Fruit fly (Drosophila melanogaster) whole organism, adult: Measurements from ENCODE around the gene comm.
A peak's percentile ranks its signal among the peaks of the same experiment; 100 is the strongest.

Experiments
- CG11617 ChIP-seq: fragments of 200-800 bp; sonication (Bioruptor generic); optimal IDR thresholded peaks from 2 replicates; lab custom pipeline; 2017; ENCODE audit warnings: mild to moderate bottlenecking, missing biosample characterization, missing genetic modification reagents, missing genetic modification characterization
- CG12768 ChIP-seq: fragments of 200-800 bp; sonication (Bioruptor generic); optimal IDR thresholded peaks from 2 replicates; lab custom pipeline; 2017; ENCODE audit warnings: missing biosample characterization, missing genetic modification characterization, mild to moderate bottlenecking, moderate library complexity, missing genetic modification reagents
- CG14711 ChIP-seq: fragments of 200-800 bp; sonication (Bioruptor generic); optimal IDR thresholded peaks from 2 replicates; lab custom pipeline; 2018; ENCODE audit warnings: missing biosample characterization, mild to moderate bottlenecking, missing genetic modification characterization, moderate library complexity
- CG1620 ChIP-seq: fragments of 200-800 bp; sonication (Bioruptor generic); optimal IDR thresholded peaks from 2 replicates; lab custom pipeline; 2016; ENCODE audit warnings: missing biosample characterization, missing genetic modification characterization
- CG33017 ChIP-seq: fragments of 200-800 bp; sonication (Bioruptor generic); optimal IDR thresholded peaks from 2 replicates; lab custom pipeline; 2018; ENCODE audit warnings: missing biosample characterization, mild to moderate bottlenecking, missing genetic modification characterization, moderate library complexity
- CG7045 ChIP-seq: fragments of 200-800 bp; sonication (Bioruptor generic); optimal IDR thresholded peaks from 2 replicates; lab custom pipeline; 2017; ENCODE audit warnings: missing biosample characterization, mild to moderate bottlenecking, missing genetic modification characterization
- CG7101 ChIP-seq: fragments of 200-800 bp; sonication (Bioruptor generic); optimal IDR thresholded peaks from 2 replicates; lab custom pipeline; 2018; ENCODE audit warnings: missing biosample characterization, mild to moderate bottlenecking, missing genetic modification characterization, moderate library complexity
- Clk ChIP-seq: fragments of 200-800 bp; sonication (Bioruptor generic); optimal IDR thresholded peaks from 2 replicates; lab custom pipeline; 2017; ENCODE audit warnings: missing biosample characterization, missing genetic modification characterization
- Crg-1 ChIP-seq: fragments of 200-800 bp; sonication (Bioruptor generic); optimal IDR thresholded peaks from 2 replicates; lab custom pipeline; 2016; ENCODE audit warnings: missing biosample characterization, missing genetic modification characterization
- Hr96 ChIP-seq: fragments of 200-800 bp; sonication (Bioruptor generic); optimal IDR thresholded peaks from 2 replicates; lab custom pipeline; 2016; ENCODE audit warnings: missing biosample characterization, missing genetic modification characterization
- Mnt ChIP-seq: fragments of 200-800 bp; sonication (Bioruptor generic); optimal IDR thresholded peaks from 2 replicates; lab custom pipeline; 2016; ENCODE audit warnings: missing biosample characterization, mild to moderate bottlenecking, missing genetic modification characterization
- bab1 ChIP-seq: fragments of 200-800 bp; sonication (Bioruptor generic); optimal IDR thresholded peaks from 3 replicates; lab custom pipeline; 2019; ENCODE audit warnings: missing biosample characterization, mild to moderate bottlenecking, missing genetic modification characterization, moderate library complexity
- cic ChIP-seq: fragments of 200-800 bp; sonication (Bioruptor generic); optimal IDR thresholded peaks from 2 replicates; lab custom pipeline; 2017; ENCODE audit warnings: missing biosample characterization, mild to moderate bottlenecking, missing genetic modification characterization, moderate library complexity
- cnc ChIP-seq, 2 experiments: fragments of >200 bp; optimal IDR thresholded peaks; 2 replicates each; lab custom pipeline; 2017
- kay ChIP-seq: fragments of 200-800 bp; sonication (Bioruptor generic); peaks from one replicate; lab custom pipeline; 2016; ENCODE audit warnings: missing biosample characterization, missing genetic modification characterization, borderline replicate concordance
- pad ChIP-seq: fragments of 200-800 bp; sonication (Bioruptor generic); optimal IDR thresholded peaks from 3 replicates; lab custom pipeline; 2017; ENCODE audit warnings: missing biosample characterization, missing genetic modification characterization, mild to moderate bottlenecking, moderate library complexity, missing genetic modification reagents
- tj ChIP-seq: fragments of 200-800 bp; sonication (Bioruptor generic); optimal IDR thresholded peaks from 3 replicates; lab custom pipeline; 2017; ENCODE audit warnings: missing biosample characterization, mild to moderate bottlenecking, missing genetic modification characterization, moderate library complexity
- toe ChIP-seq: fragments of 200-800 bp; sonication (Bioruptor generic); optimal IDR thresholded peaks from 2 replicates; lab custom pipeline; 2016; ENCODE audit warnings: missing biosample characterization, missing genetic modification characterization

The comm gene

DNA sequence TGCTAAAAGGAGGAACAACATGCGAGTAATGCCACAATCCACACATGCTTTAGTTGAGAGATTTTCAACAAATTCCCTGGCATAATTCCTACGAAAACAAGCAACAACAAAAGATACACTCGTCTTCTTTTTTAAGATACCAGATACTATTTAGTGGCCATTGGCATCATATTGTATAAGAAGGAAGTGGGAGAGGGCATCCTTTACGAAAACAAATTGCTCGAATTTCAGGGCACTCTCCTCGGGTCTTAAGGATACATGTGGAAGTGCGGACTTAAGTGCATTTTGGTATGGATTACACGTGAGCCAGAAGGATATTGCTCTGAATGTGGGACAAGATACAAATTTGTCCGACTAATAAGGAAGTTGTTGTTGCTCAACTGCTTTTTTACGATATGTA is 18.1 kb downstream of the comm start:
- TF ChIP-seq CG1620 (GFP tag; lab: Kevin White, UChicago) (no peak), Hr96 (no peak), CG12768 (GFP tag; lab: Kevin White, UChicago) (no peak)

DNA sequence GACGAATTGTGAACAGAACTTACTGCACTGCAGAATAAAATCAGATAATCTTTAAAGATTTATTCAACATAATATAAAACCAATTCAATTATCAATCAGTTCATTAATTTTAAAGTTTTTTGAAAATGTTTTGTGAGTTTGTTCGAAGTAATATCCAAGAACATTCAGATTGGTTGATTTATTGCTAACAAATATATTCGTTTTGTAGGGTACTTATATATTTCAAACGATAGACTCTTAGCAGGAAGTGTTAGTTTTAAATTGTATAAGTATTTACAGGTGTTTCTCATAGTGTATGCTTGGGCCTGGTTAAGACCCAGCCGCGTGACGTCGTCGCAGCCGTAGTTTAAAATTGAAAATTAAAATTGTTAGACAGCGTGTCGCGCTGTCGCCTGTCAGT is 19.7 kb downstream of the comm start:
- peak; percentile 9 for TF ChIP-seq bab1
- TF ChIP-seq CG1620 (GFP tag; lab: Kevin White, UChicago), result no peak

DNA sequence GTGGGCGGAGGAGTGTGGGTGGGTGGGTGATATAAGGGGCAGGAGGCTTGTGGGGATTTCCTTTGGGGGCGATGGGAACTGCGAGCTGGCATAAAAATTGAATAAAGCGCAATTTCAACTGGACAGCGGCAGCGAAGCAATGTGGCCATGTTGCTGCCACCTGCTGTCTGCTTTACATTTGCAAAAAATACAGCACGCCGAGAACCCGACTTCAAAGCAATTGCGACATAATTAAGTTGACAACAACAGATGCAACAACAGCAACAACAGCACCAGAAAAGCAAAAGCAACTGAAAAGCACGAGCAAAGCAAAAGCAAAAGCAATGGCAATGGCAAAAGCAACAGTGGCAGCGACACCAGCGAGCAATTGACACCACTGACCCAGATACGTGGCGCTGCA is 20.1 kb downstream of the comm start:
- TF ChIP-seq CG7045 (GFP tag; lab: Kevin White, UChicago), result no peak
- no peak for TF ChIP-seq cic (GFP tag; lab: Kevin White, UChicago)
- TF ChIP-seq CG7101 (tag; lab: Kevin White, UChicago), result no peak

DNA sequence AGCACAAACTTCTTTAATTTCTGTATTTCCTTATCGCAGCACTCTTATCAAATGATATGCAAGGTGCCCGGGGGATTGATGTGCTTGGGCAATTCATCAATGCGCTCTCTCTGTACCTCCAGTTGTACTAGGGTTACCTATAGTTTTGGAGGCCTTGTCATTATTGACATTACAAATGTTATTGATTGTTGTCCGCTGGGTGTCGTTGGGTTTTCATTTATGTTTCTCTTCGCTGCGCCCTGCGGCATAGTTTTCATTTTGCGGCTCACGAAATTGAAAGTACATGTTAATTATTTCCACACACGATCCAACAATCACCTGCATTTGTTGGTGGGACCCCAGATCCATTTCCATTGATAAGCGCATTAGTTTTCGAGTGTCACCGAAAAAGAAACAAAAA is 22.0 kb downstream of the comm start:
- no peak for TF ChIP-seq CG11617 (GFP tag; lab: Kevin White, UChicago)
- no peak for TF ChIP-seq CG7101 (tag; lab: Kevin White, UChicago)
- no peak for TF ChIP-seq CG1620 (GFP tag; lab: Kevin White, UChicago)
- TF ChIP-seq Crg-1 (GFP tag; lab: Kevin White, UChicago), result no peak
- no peak for TF ChIP-seq tj (GFP tag; lab: Kevin White, UChicago)
- TF ChIP-seq pad (GFP tag; lab: Kevin White, UChicago), result no peak

DNA sequence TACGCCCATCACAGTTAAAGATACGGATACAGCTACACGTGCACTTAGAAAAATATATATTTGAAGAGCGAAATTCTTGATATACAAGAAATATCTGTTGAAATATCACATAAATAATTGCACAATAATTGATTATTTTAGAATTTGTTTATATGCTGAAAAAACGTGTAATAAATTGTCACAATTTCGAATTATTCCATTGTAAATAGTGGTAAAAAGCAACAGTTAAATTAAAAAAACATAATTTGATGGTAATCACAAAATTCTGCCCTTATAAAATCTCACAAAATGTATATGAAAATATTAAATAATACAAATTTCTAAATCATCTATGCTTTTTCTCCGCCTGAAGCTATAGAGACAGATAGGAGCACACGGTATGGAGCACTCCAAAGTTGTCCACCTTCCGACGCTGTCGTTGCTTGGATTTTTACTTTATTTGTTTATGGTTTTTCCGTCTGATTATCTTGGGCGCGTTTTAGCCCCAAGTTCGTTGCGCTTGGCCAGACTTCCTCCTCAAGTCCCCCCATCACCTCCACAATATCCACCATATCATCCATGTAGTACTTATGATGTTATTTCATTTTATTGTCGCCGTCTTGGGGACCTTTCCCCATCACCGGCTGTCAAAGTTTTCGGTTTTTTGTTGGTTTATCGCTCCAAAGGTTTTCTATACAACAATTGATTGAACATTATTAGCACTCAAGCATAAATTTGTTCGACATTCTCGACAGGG is 23.8 kb downstream of the comm start:
- TF ChIP-seq CG14711 (tag; lab: Kevin White, UChicago) (no peak), CG7045 (GFP tag; lab: Kevin White, UChicago) (no peak), tj (GFP tag; lab: Kevin White, UChicago) (no peak)

DNA sequence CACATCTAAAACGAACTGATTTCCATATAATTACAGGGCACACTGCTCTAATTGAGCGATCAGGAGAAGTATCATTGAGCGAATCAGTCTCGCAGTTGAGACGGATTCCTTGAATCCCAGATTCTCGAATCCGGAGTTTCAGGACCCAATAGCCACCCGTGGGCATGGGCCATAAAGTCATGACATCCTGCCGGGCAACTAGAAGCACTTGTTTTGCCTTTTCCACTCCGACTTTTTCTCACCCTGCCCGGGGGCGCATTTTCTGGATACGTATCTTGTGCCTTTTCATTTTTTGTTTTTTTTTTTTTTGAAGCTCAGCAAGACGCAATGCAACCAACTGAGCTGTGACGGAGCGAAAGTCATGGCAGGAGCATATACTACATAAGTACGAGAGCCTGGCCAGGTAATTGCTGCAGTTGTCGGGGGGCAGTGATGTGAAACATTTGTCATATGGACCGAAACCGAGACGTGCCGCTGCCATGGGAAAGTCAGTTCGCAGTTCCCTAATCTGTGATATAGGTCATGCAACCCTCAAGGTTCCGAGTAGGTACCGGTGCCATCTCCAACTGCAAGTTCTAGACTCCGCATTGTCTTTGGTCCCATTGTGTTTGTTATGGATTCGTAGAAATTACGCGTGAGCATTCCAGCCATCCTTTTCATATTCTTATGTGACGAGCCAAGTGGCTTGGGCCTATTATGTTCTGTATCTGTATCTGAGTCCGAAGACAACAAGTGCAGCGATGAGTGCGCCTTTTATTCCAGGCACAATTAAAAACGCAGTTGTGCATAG is 24.7 kb downstream of the comm start:
- TF ChIP-seq CG7101 (tag; lab: Kevin White, UChicago) (no peak), Mnt (GFP tag; lab: Kevin White, UChicago) (no peak), CG33017 (no peak), CG1620 (GFP tag; lab: Kevin White, UChicago) (no peak), pad (GFP tag; lab: Kevin White, UChicago) (no peak), kay (GFP tag; lab: Kevin White, UChicago) (no peak)

DNA sequence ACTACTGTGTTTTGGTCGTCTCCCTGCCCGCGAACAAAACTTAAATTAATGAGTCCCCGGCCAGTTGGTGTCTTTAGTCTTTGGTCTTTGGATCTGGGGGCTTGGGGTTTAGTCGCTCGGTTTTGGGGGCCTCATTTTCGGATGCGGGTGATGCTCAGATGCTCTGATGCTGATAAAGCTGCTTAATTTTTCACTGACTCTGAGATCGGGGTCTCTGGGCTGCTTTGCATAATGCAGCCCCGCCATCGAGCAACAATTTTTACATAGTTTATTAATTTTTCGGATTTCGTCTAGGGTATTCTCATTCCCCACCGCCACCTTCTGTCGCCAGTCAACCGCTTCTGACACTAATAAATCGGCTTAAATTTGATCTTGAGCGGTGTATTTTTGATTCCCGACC is 26.0 kb downstream of the comm start:
- TF ChIP-seq CG7045 (GFP tag; lab: Kevin White, UChicago) (no peak), kay (GFP tag; lab: Kevin White, UChicago) (no peak), CG14711 (tag; lab: Kevin White, UChicago) (no peak), CG33017 (no peak), CG1620 (GFP tag; lab: Kevin White, UChicago) (no peak), cic (GFP tag; lab: Kevin White, UChicago) (no peak), Mnt (GFP tag; lab: Kevin White, UChicago) (no peak), bab1 (no peak), Clk (GFP tag; lab: Kevin White, UChicago) (no peak), cnc (optimal IDR thresholded peaks at IDR 0.05; lab: Kevin White, UChicago) (no peak), CG7101 (tag; lab: Kevin White, UChicago) (no peak), pad (GFP tag; lab: Kevin White, UChicago) (no peak), toe (GFP tag; lab: Kevin White, UChicago) (no peak), CG12768 (GFP tag; lab: Kevin White, UChicago) (no peak)

DNA sequence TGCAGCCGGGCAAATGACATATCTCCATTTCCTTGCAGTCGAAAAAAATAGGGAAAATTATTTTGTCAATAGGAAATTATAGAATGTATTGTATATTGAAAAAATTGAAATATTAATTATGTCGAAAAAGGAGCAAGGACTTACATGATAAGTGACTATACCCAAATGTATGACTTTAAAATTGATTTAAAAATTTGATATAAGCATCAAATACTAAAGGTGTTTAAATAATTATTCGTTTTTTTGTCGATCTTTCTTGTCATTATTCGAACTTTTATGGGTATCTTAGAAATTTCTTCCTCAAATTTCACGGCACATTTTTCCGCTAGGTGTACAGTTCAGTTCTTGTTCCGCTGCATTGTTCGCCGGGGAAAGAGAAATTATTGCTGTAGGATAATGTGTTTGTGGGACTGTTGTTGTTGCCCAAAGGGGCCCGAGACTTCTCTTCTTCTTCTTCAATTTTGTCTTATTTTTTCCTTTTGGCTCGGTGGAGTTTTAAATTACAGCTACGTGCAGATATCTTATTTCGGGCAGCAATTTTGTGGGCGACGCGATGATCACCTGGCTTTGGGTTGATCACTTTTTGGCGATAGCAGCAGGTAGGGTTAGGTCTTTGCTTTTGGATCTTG is 27.8 kb downstream of the comm start:
- no peak for TF ChIP-seq Hr96
- no peak for TF ChIP-seq kay (GFP tag; lab: Kevin White, UChicago)
